Worm (Caenorhabditis elegans) whole organism, L2 larva: ENCODE data around the gene snu-23.
A peak's percentile ranks its signal among the peaks of the same experiment; 100 is the strongest.

Source experiments
- C34F6.9 ChIP-seq: fragments of 150-350 bp; optimal IDR thresholded peaks from 2 replicates; lab custom pipeline; 2014; ENCODE audit warnings: missing biosample characterization, missing genetic modification characterization
- F13H6.1 ChIP-seq: sonication (generic microtip); optimal IDR thresholded peaks from 2 replicates; lab custom pipeline; 2016; ENCODE audit warnings: missing genetic modification characterization, missing compliant biosample characterization
- R02D3.7 ChIP-seq: fragments of 150-350 bp; optimal IDR thresholded peaks from 2 replicates; lab custom pipeline; 2014; ENCODE audit warnings: missing biosample characterization, missing genetic modification characterization
- Y55F3AM.14 ChIP-seq: fragments of 200-800 bp; sonication (Bioruptor generic); optimal IDR thresholded peaks from 2 replicates; lab custom pipeline; 2018; ENCODE audit warnings: mild to moderate bottlenecking, missing genetic modification characterization, missing compliant biosample characterization
- ZK546.5 ChIP-seq: sonication (generic microtip); optimal IDR thresholded peaks from 2 replicates; lab custom pipeline; 2017; ENCODE audit warnings: missing biosample characterization, missing genetic modification characterization
- alr-1 ChIP-seq: fragments of 150-350 bp; optimal IDR thresholded peaks from 2 replicates; lab custom pipeline; 2014; ENCODE audit warnings: missing biosample characterization, missing genetic modification characterization
- aly-2 ChIP-seq: fragments of 150-350 bp; optimal IDR thresholded peaks from 2 replicates; lab custom pipeline; 2014; ENCODE audit warnings: missing biosample characterization, missing genetic modification characterization
- ama-1 ChIP-seq: fragments of 150-350 bp; optimal IDR thresholded peaks from 2 replicates; lab custom pipeline; 2018; ENCODE audit warnings: inconsistent platforms
- blmp-1 ChIP-seq: sonication (generic microtip); optimal IDR thresholded peaks from 2 replicates; lab custom pipeline; 2017; ENCODE audit warnings: missing genetic modification characterization, mild to moderate bottlenecking, missing compliant biosample characterization, antibody characterized with exemption, moderate library complexity; ENCODE audit not compliant: insufficient read depth
- ceh-16 ChIP-seq: fragments of 150-350 bp; optimal IDR thresholded peaks from 2 replicates; lab custom pipeline; 2014; ENCODE audit warnings: missing biosample characterization, missing genetic modification characterization
- ceh-82 ChIP-seq: fragments of 150-350 bp; optimal IDR thresholded peaks from 2 replicates; lab custom pipeline; 2014; ENCODE audit warnings: missing biosample characterization, missing genetic modification characterization
- crh-2 ChIP-seq: sonication (generic microtip); optimal IDR thresholded peaks from 2 replicates; lab custom pipeline; 2017; ENCODE audit warnings: missing biosample characterization, missing genetic modification characterization
- dmd-4 ChIP-seq: sonication (generic microtip); optimal IDR thresholded peaks from 2 replicates; lab custom pipeline; 2017; ENCODE audit warnings: missing biosample characterization, missing genetic modification characterization
- elt-1 ChIP-seq: fragments of 150-350 bp; optimal IDR thresholded peaks from 2 replicates; lab custom pipeline; 2014; ENCODE audit warnings: missing biosample characterization, missing genetic modification characterization
- elt-3 ChIP-seq: sonication (generic microtip); optimal IDR thresholded peaks from 2 replicates; lab custom pipeline; 2017; ENCODE audit warnings: missing biosample characterization, missing genetic modification characterization
- fos-1 ChIP-seq: fragments of 150-350 bp; optimal IDR thresholded peaks from 2 replicates; lab custom pipeline; 2014; ENCODE audit warnings: missing biosample characterization, missing genetic modification characterization
- gmeb-1 ChIP-seq: fragments of 150-350 bp; optimal IDR thresholded peaks from 2 replicates; lab custom pipeline; 2014; ENCODE audit warnings: missing biosample characterization, missing genetic modification characterization
- lin-11 ChIP-seq: fragments of 150-350 bp; sonication (generic microtip); optimal IDR thresholded peaks from 2 replicates; lab custom pipeline; 2014; ENCODE audit warnings: missing biosample characterization, missing genetic modification characterization, inconsistent platforms, mixed read lengths
- lin-13 ChIP-seq: fragments of 150-350 bp; optimal IDR thresholded peaks from 2 replicates; lab custom pipeline; 2014; ENCODE audit warnings: missing biosample characterization, missing genetic modification reagents, missing genetic modification characterization
- lin-39 ChIP-seq: fragments of 150-350 bp; optimal IDR thresholded peaks from 2 replicates; lab custom pipeline; 2014; ENCODE audit warnings: missing biosample characterization, missing genetic modification reagents, missing genetic modification characterization
- lsy-2 ChIP-seq, 2 experiments: fragments of 150-350 bp in 1 of 2; sonication (generic microtip) in 1 of 2; optimal IDR thresholded peaks; 2 replicates each; lab custom pipeline; 2014 to 2017; ENCODE audit warnings: missing biosample characterization in 2 of 2, missing genetic modification characterization in 2 of 2
- mab-5 ChIP-seq: fragments of 150-350 bp; optimal IDR thresholded peaks from 2 replicates; lab custom pipeline; 2014; ENCODE audit warnings: missing biosample characterization, missing genetic modification characterization
- mbf-1 ChIP-seq: sonication (generic microtip); optimal IDR thresholded peaks from 2 replicates; lab custom pipeline; 2017; ENCODE audit warnings: missing biosample characterization, missing genetic modification characterization
- mdl-1 ChIP-seq, 2 experiments: fragments of 150-350 bp in 1 of 2; sonication (generic microtip) in 1 of 2; optimal IDR thresholded peaks; 2 replicates each; lab custom pipeline; 2017; ENCODE audit warnings: missing biosample characterization in 2 of 2, missing genetic modification characterization in 2 of 2
- nhr-10 ChIP-seq: sonication (generic microtip); optimal IDR thresholded peaks from 2 replicates; lab custom pipeline; 2017; ENCODE audit warnings: missing biosample characterization, missing genetic modification characterization
- nhr-11 ChIP-seq: fragments of 150-350 bp; optimal IDR thresholded peaks from 2 replicates; lab custom pipeline; 2014; ENCODE audit warnings: missing biosample characterization, missing genetic modification characterization
- nhr-12 ChIP-seq: fragments of 150-350 bp; optimal IDR thresholded peaks from 2 replicates; lab custom pipeline; 2014; ENCODE audit warnings: missing biosample characterization, missing genetic modification characterization
- nhr-129 ChIP-seq: fragments of 150-350 bp; optimal IDR thresholded peaks from 2 replicates; lab custom pipeline; 2014; ENCODE audit warnings: missing biosample characterization, missing genetic modification characterization
- nhr-23 ChIP-seq: fragments of 150-350 bp; optimal IDR thresholded peaks from 2 replicates; lab custom pipeline; 2014; ENCODE audit warnings: missing biosample characterization, missing genetic modification reagents, missing genetic modification characterization
- nhr-25 ChIP-seq: fragments of 150-350 bp; sonication (generic microtip); optimal IDR thresholded peaks from 3 replicates; lab custom pipeline; 2014; ENCODE audit warnings: missing biosample characterization, missing genetic modification characterization
- nhr-6 ChIP-seq: fragments of 150-350 bp; optimal IDR thresholded peaks from 2 replicates; lab custom pipeline; 2014; ENCODE audit warnings: missing biosample characterization, missing genetic modification characterization
- nhr-77 ChIP-seq: fragments of 150-350 bp; optimal IDR thresholded peaks from 2 replicates; lab custom pipeline; 2014; ENCODE audit warnings: missing biosample characterization, missing genetic modification characterization
- sem-4 ChIP-seq: fragments of 150-350 bp; optimal IDR thresholded peaks from 2 replicates; lab custom pipeline; 2014; ENCODE audit warnings: missing biosample characterization, missing genetic modification reagents, missing genetic modification characterization
- skn-1 ChIP-seq: sonication (generic microtip); optimal IDR thresholded peaks from 2 replicates; lab custom pipeline; 2017; ENCODE audit warnings: missing biosample characterization, missing genetic modification characterization
- sma-9 ChIP-seq, 2 experiments: fragments of 150-350 bp in 1 of 2; sonication (generic microtip) in 1 of 2; optimal IDR thresholded peaks; 2 replicates each; lab custom pipeline; 2014 to 2016; ENCODE audit warnings: missing genetic modification characterization in 2 of 2, mild to moderate bottlenecking in 1 of 2, missing biosample characterization in 1 of 2, missing compliant biosample characterization in 1 of 2, missing genetic modification reagents in 1 of 2, moderate library complexity in 1 of 2
- snpc-4 ChIP-seq: fragments of 150-350 bp; optimal IDR thresholded peaks from 2 replicates; lab custom pipeline; 2014; ENCODE audit warnings: missing biosample characterization, missing genetic modification characterization
- unc-39 ChIP-seq: fragments of 150-350 bp; optimal IDR thresholded peaks from 2 replicates; lab custom pipeline; 2014; ENCODE audit warnings: missing biosample characterization, missing genetic modification characterization
- unc-55 ChIP-seq: fragments of 150-350 bp; sonication (generic microtip); optimal IDR thresholded peaks from 3 replicates; lab custom pipeline; 2014; ENCODE audit warnings: missing biosample characterization, missing genetic modification reagents, missing genetic modification characterization
- unc-62 ChIP-seq: fragments of 150-350 bp; optimal IDR thresholded peaks from 2 replicates; lab custom pipeline; 2014; ENCODE audit warnings: missing biosample characterization, missing genetic modification reagents, missing genetic modification characterization
- zag-1 ChIP-seq: fragments of 150-350 bp; optimal IDR thresholded peaks from 2 replicates; lab custom pipeline; 2014; ENCODE audit warnings: missing biosample characterization, missing genetic modification characterization
- ztf-1 ChIP-seq: fragments of 200-800 bp; sonication (Bioruptor generic); conservative IDR thresholded peaks from 2 replicates; pipeline ENCODE4 v1.3.6; 2022; ENCODE audit warnings: missing genetic modification characterization, missing compliant biosample characterization
- ztf-4 ChIP-seq: fragments of 150-350 bp; optimal IDR thresholded peaks from 2 replicates; lab custom pipeline; 2014; ENCODE audit warnings: missing biosample characterization, missing genetic modification characterization

snu-23 gene

ce11 chrIII:7722999-7723398, 46.9 kb downstream of the snu-23 start:
- no peak for TF ChIP-seq lin-39 (tag; lab: Kevin White, UChicago)
- TF ChIP-seq nhr-25 = no peak
- TF ChIP-seq nhr-11 (tag; lab: Kevin White, UChicago) = no peak
- no peak for TF ChIP-seq ama-1 (lab: Kevin White, UChicago)
- TF ChIP-seq C34F6.9 (tag; lab: Kevin White, UChicago) = peak; percentile 54
- TF ChIP-seq unc-55 (GFP tag; lab: Kevin White, UChicago) = no peak
- TF ChIP-seq lsy-2 (tag; optimal IDR thresholded peaks at IDR 0.05; lab: Kevin White, UChicago) = peak in 1 of 2 experiments; percentile 47
- TF ChIP-seq nhr-10 (tag; lab: Kevin White, UChicago) = no peak
- peak in 1 of 2 experiments; percentile 3 for TF ChIP-seq mdl-1 (tag; optimal IDR thresholded peaks at IDR 0.05; lab: Kevin White, UChicago)
- TF ChIP-seq ZK546.5 (tag; lab: Kevin White, UChicago) = no peak
- TF ChIP-seq lin-13 (GFP tag; lab: Kevin White, UChicago) = peak; percentile 10
- peak; percentile 42 for TF ChIP-seq crh-2 (tag; lab: Kevin White, UChicago)
- no peak for TF ChIP-seq lin-11 (tag; lab: Kevin White, UChicago)
- no peak for TF ChIP-seq skn-1
- no peak for TF ChIP-seq aly-2
- TF ChIP-seq snpc-4 (tag; lab: Kevin White, UChicago) = no peak
- no peak for TF ChIP-seq mbf-1 (tag; lab: Kevin White, UChicago)
- TF ChIP-seq dmd-4 (tag; lab: Kevin White, UChicago) = no peak
- TF ChIP-seq Y55F3AM.14 = no peak
- TF ChIP-seq elt-1 (tag; lab: Kevin White, UChicago) = no peak
- no peak for TF ChIP-seq ceh-82 (tag; lab: Kevin White, UChicago)
- TF ChIP-seq nhr-77 = no peak
- TF ChIP-seq R02D3.7 (tag; lab: Kevin White, UChicago) = no peak
- peak; percentile 23 for TF ChIP-seq ztf-4
- no peak for TF ChIP-seq nhr-6 (tag; lab: Kevin White, UChicago)
- TF ChIP-seq nhr-129 = peak; percentile 33
- no peak for TF ChIP-seq ceh-16
- no peak for TF ChIP-seq unc-62 (GFP tag; lab: Kevin White, UChicago)
- TF ChIP-seq nhr-23 (tag; lab: Kevin White, UChicago) = no peak
- peak; percentile 9 for TF ChIP-seq sma-9 (GFP tag; optimal IDR thresholded peaks at IDR 0.05; lab: Kevin White, UChicago)
- TF ChIP-seq sma-9 (tag; optimal IDR thresholded peaks at IDR 0.05; lab: Kevin White, UChicago) = no peak
- no peak for TF ChIP-seq nhr-12
- TF ChIP-seq blmp-1 (tag; lab: Kevin White, UChicago) = no peak
- no peak for TF ChIP-seq fos-1 (tag; lab: Kevin White, UChicago)
- TF ChIP-seq zag-1 (tag; lab: Kevin White, UChicago) = no peak
- no peak for TF ChIP-seq ztf-1 (GFP tag; lab: Robert Waterston, UW)
- TF ChIP-seq gmeb-1 (tag; lab: Kevin White, UChicago) = no peak
- TF ChIP-seq alr-1 (tag; lab: Kevin White, UChicago) = no peak
- TF ChIP-seq F13H6.1 = no peak
- no peak for TF ChIP-seq elt-3
- TF ChIP-seq sem-4 (tag; lab: Kevin White, UChicago) = peak; percentile 31
- TF ChIP-seq unc-39 = no peak
- no peak for TF ChIP-seq mab-5 (tag; lab: Kevin White, UChicago)

ce11 chrIII:7722411-7722810, 47.5 kb downstream of the snu-23 start:
- TF ChIP-seq C34F6.9 (tag; lab: Kevin White, UChicago) (peak; percentile 10), sem-4 (tag; lab: Kevin White, UChicago) (peak; percentile 8), lsy-2 (tag; optimal IDR thresholded peaks at IDR 0.05; lab: Kevin White, UChicago) (peak in 1 of 2 experiments; percentile 9), mab-5 (tag; lab: Kevin White, UChicago) (no peak)

DNA sequence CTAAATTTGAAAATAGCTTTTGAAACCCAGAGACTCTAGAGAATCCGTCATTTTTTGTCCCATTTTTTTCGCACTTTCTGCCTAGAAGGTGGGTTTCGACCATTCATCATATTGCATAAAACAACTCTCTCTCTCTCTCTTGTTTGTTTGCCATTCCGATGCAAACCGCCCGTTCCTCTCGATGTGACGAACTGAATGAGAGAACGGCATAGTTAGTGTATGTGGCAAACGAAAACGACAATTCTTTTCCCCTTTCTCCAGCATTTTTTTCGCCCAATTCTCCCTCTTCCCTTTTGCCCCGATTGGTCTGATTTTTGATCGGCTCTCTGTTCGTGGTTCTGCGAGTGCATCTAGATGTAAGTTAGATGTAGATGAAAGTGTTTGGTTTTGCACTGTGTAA, 48.4 kb downstream of the snu-23 start:
- TF ChIP-seq gmeb-1 (tag; lab: Kevin White, UChicago) (no peak), ceh-16 (no peak), nhr-6 (tag; lab: Kevin White, UChicago) (no peak), nhr-10 (tag; lab: Kevin White, UChicago) (no peak), crh-2 (tag; lab: Kevin White, UChicago) (no peak), Y55F3AM.14 (no peak)
